Worm (Caenorhabditis elegans) whole organism, young adult: ENCODE data around the gene lem-2.

ENCODE experiments used
- B0261.1 ChIP-seq: sonication (generic microtip); optimal IDR thresholded peaks from 2 replicates; lab custom pipeline; 2016; ENCODE audit warnings: mild to moderate bottlenecking, missing genetic modification characterization, moderate library complexity, missing compliant biosample characterization
- B0336.3 ChIP-seq: fragments of 200-800 bp; sonication (Bioruptor generic); IDR thresholded peaks from 2 replicates; pipeline ENCODE4 v1.3.6; 2022; ENCODE audit warnings: missing genetic modification characterization, missing compliant biosample characterization
- C17E4.6 ChIP-seq: fragments of 200-800 bp; sonication (Bioruptor generic); IDR thresholded peaks from 2 replicates; pipeline ENCODE4 v1.3.6; 2022; ENCODE audit warnings: missing genetic modification reagents, missing genetic modification characterization, missing compliant biosample characterization
- F10E7.11 ChIP-seq: sonication (generic microtip); optimal IDR thresholded peaks from 2 replicates; lab custom pipeline; 2017; ENCODE audit warnings: mild to moderate bottlenecking, missing genetic modification characterization, moderate library complexity, missing compliant biosample characterization
- F22D6.2 ChIP-seq: sonication (generic microtip); optimal IDR thresholded peaks from 2 replicates; lab custom pipeline; 2016; ENCODE audit warnings: mild to moderate bottlenecking, missing genetic modification characterization, missing compliant biosample characterization
- F23B12.7 ChIP-seq: sonication (generic microtip); optimal IDR thresholded peaks from 2 replicates; lab custom pipeline; 2017; ENCODE audit warnings: missing genetic modification characterization, mild to moderate bottlenecking, missing compliant biosample characterization, antibody characterized with exemption, moderate library complexity; ENCODE audit not compliant: insufficient read depth
- F49E8.2 ChIP-seq: sonication (generic microtip); optimal IDR thresholded peaks from 3 replicates; lab custom pipeline; 2017; ENCODE audit warnings: missing genetic modification characterization, mild to moderate bottlenecking, missing compliant biosample characterization, antibody characterized with exemption, moderate library complexity; ENCODE audit not compliant: insufficient read depth
- F55B11.4 ChIP-seq: sonication (generic microtip); optimal IDR thresholded peaks from 2 replicates; lab custom pipeline; 2016; ENCODE audit warnings: missing compliant biosample characterization, missing genetic modification characterization, borderline replicate concordance; ENCODE audit not compliant: insufficient read depth
- F57A8.1 ChIP-seq: fragments of 200-800 bp; sonication (Bioruptor generic); optimal IDR thresholded peaks from 2 replicates; lab custom pipeline; 2018; ENCODE audit warnings: mild to moderate bottlenecking, missing genetic modification characterization, moderate library complexity, missing compliant biosample characterization
- Y53G8AR.9 ChIP-seq: fragments of 200-800 bp; sonication (Bioruptor generic); conservative IDR thresholded peaks from 2 replicates; pipeline ENCODE4 v1.3.6; 2022; ENCODE audit warnings: missing genetic modification reagents, missing genetic modification characterization, missing compliant biosample characterization
- Y56A3A.18 ChIP-seq: fragments of 200-800 bp; sonication (Bioruptor generic); IDR thresholded peaks from 2 replicates; pipeline ENCODE4 v1.3.6; 2022; ENCODE audit warnings: missing genetic modification reagents, missing genetic modification characterization, missing compliant biosample characterization
- ZK185.1 ChIP-seq: sonication (generic microtip); optimal IDR thresholded peaks from 2 replicates; lab custom pipeline; 2016; ENCODE audit warnings: mild to moderate bottlenecking, missing genetic modification characterization, missing compliant biosample characterization; ENCODE audit not compliant: poor library complexity, severe bottlenecking
- athp-1 ChIP-seq: sonication (generic microtip); optimal IDR thresholded peaks from 2 replicates; lab custom pipeline; 2017; ENCODE audit warnings: mild to moderate bottlenecking, missing genetic modification characterization, missing compliant biosample characterization
- ceh-100 ChIP-seq: fragments of 200-800 bp; sonication (Bioruptor generic); IDR thresholded peaks from 2 replicates; pipeline ENCODE4 v1.3.6; 2022; ENCODE audit warnings: missing genetic modification reagents, missing genetic modification characterization, missing compliant biosample characterization
- die-1 ChIP-seq: sonication (generic microtip); optimal IDR thresholded peaks from 2 replicates; lab custom pipeline; 2016; ENCODE audit warnings: missing genotype, mild to moderate bottlenecking, missing genetic modification characterization, missing compliant biosample characterization
- efl-1 ChIP-seq: fragments of 150-350 bp; optimal IDR thresholded peaks from 2 replicates; lab custom pipeline; 2014; ENCODE audit warnings: missing biosample characterization, missing genetic modification reagents, missing genetic modification characterization
- fkh-3 ChIP-seq: sonication (generic microtip); optimal IDR thresholded peaks from 2 replicates; lab custom pipeline; 2016; ENCODE audit warnings: mild to moderate bottlenecking, missing genetic modification characterization, missing compliant biosample characterization
- gei-17 ChIP-seq: fragments of 200-800 bp; sonication (Bioruptor generic); optimal IDR thresholded peaks from 2 replicates; lab custom pipeline; 2018; ENCODE audit warnings: mild to moderate bottlenecking, missing genetic modification characterization, missing compliant biosample characterization
- hmg-1.2 ChIP-seq: fragments of 200-800 bp; sonication (Bioruptor generic); IDR thresholded peaks from 2 replicates; pipeline ENCODE4 v1.3.6; 2022; ENCODE audit warnings: missing genetic modification reagents, missing genetic modification characterization, missing compliant biosample characterization
- hmg-20 ChIP-seq: fragments of 200-800 bp; sonication (Bioruptor generic); IDR thresholded peaks from 2 replicates; pipeline ENCODE4 v1.3.6; 2022; ENCODE audit warnings: missing genetic modification reagents, missing genetic modification characterization, missing compliant biosample characterization
- let-526 ChIP-seq: fragments of 200-800 bp; sonication (Bioruptor generic); IDR thresholded peaks from 2 replicates; pipeline ENCODE4 v1.3.6; 2022; ENCODE audit warnings: missing genetic modification reagents, missing genetic modification characterization, missing compliant biosample characterization
- lin-35 ChIP-seq, 3 experiments: fragments of 150-350 bp in 2 of 3; sonication (generic microtip) in 1 of 3; optimal IDR thresholded peaks; 2 replicates each; lab custom pipeline; 2014 to 2018; ENCODE audit warnings: missing biosample characterization in 3 of 3, missing genetic modification characterization in 3 of 3, missing genetic modification reagents in 3 of 3
- lin-54 ChIP-seq: fragments of 200-800 bp; sonication (Bioruptor generic); optimal IDR thresholded peaks from 2 replicates; lab custom pipeline; 2018; ENCODE audit warnings: mild to moderate bottlenecking, missing genetic modification characterization, missing compliant biosample characterization
- lir-1 ChIP-seq: fragments of 200-800 bp; sonication (Bioruptor generic); conservative IDR thresholded peaks from 2 replicates; pipeline ENCODE4 v1.3.6; 2022; ENCODE audit warnings: missing genetic modification reagents, missing genetic modification characterization, missing compliant biosample characterization
- lsl-1 ChIP-seq: fragments of 200-800 bp; sonication (Bioruptor generic); optimal IDR thresholded peaks from 2 replicates; lab custom pipeline; 2018; ENCODE audit warnings: mild to moderate bottlenecking, missing genetic modification characterization, moderate library complexity, missing compliant biosample characterization
- madf-6 ChIP-seq: fragments of 200-800 bp; sonication (Bioruptor generic); IDR thresholded peaks from 2 replicates; pipeline ENCODE4 v1.3.6; 2022; ENCODE audit warnings: missing genetic modification reagents, missing genetic modification characterization, missing compliant biosample characterization
- madf-8 ChIP-seq: fragments of 200-800 bp; sonication (Bioruptor generic); conservative IDR thresholded peaks from 2 replicates; pipeline ENCODE4 v1.3.6; 2022; ENCODE audit warnings: missing genetic modification reagents, missing genetic modification characterization, missing compliant biosample characterization
- mcd-1 ChIP-seq: fragments of 200-800 bp; sonication (Bioruptor generic); IDR thresholded peaks from 2 replicates; pipeline ENCODE4 v1.3.6; 2022; ENCODE audit warnings: missing genetic modification reagents, missing genetic modification characterization, missing compliant biosample characterization
- mel-28 ChIP-seq: sonication (generic microtip); optimal IDR thresholded peaks from 2 replicates; lab custom pipeline; 2016; ENCODE audit warnings: borderline replicate concordance, mild to moderate bottlenecking, missing genetic modification characterization, missing compliant biosample characterization
- mes-4 ChIP-seq: sonication (generic microtip); optimal IDR thresholded peaks from 2 replicates; lab custom pipeline; 2016; ENCODE audit warnings: missing genotype, missing genetic modification characterization, missing compliant biosample characterization
- nfya-1 ChIP-seq: sonication (generic microtip); optimal IDR thresholded peaks from 2 replicates; lab custom pipeline; 2017; ENCODE audit warnings: antibody characterized with exemption, missing compliant biosample characterization, missing genetic modification characterization, borderline replicate concordance; ENCODE audit not compliant: insufficient read depth
- nfya-2 ChIP-seq: fragments of 200-800 bp; sonication (Bioruptor generic); IDR thresholded peaks from 2 replicates; pipeline ENCODE4 v1.3.6; 2022; ENCODE audit warnings: missing genetic modification reagents, missing genetic modification characterization, missing compliant biosample characterization
- nhr-179 ChIP-seq: sonication (generic microtip); optimal IDR thresholded peaks from 2 replicates; lab custom pipeline; 2016; ENCODE audit warnings: mild to moderate bottlenecking, missing genetic modification characterization, missing compliant biosample characterization
- pbrm-1 ChIP-seq: fragments of 200-800 bp; sonication (Bioruptor generic); IDR thresholded peaks from 2 replicates; pipeline ENCODE4 v1.3.6; 2022; ENCODE audit warnings: missing genetic modification reagents, missing genetic modification characterization, missing compliant biosample characterization
- pha-4 ChIP-seq: fragments of 150-350 bp; sonication (generic microtip); optimal IDR thresholded peaks from 2 replicates; lab custom pipeline; 2014; ENCODE audit warnings: missing biosample characterization, missing genetic modification reagents, missing genetic modification characterization
- sdz-38 ChIP-seq: sonication (generic microtip); optimal IDR thresholded peaks from 2 replicates; lab custom pipeline; 2016; ENCODE audit warnings: missing genotype, missing genetic modification characterization, missing compliant biosample characterization
- snpc-1.1 ChIP-seq: sonication (generic microtip); optimal IDR thresholded peaks from 2 replicates; lab custom pipeline; 2017; ENCODE audit warnings: missing genetic modification characterization, mild to moderate bottlenecking, missing compliant biosample characterization, antibody characterized with exemption, moderate library complexity, missing genotype, missing genetic modification reagents; ENCODE audit not compliant: insufficient read depth
- snpc-3.4 ChIP-seq: sonication (generic microtip); optimal IDR thresholded peaks from 2 replicates; lab custom pipeline; 2017; ENCODE audit warnings: missing genetic modification characterization, mild to moderate bottlenecking, missing compliant biosample characterization, antibody characterized with exemption, moderate library complexity, missing genotype, missing genetic modification reagents
- snpc-4 ChIP-seq, 5 experiments: fragments of 150-350 bp in 1 of 5; sonication (generic microtip) in 4 of 5; optimal IDR thresholded peaks; 2 replicates each; lab custom pipeline; 2014 to 2018; ENCODE audit warnings: missing genetic modification characterization in 5 of 5, missing biosample characterization in 3 of 5, antibody characterized with exemption in 2 of 5, mild to moderate bottlenecking in 2 of 5, missing compliant biosample characterization in 2 of 5, missing genotype in 2 of 5, moderate library complexity in 2 of 5, missing genetic modification reagents in 1 of 5
- tbx-9 ChIP-seq: sonication (generic microtip); optimal IDR thresholded peaks from 2 replicates; lab custom pipeline; 2016; ENCODE audit warnings: borderline replicate concordance, missing genetic modification characterization, inconsistent platforms, missing compliant biosample characterization
- tlf-1 ChIP-seq: fragments of 200-800 bp; sonication (Bioruptor generic); optimal IDR thresholded peaks from 2 replicates; lab custom pipeline; 2018; ENCODE audit warnings: mild to moderate bottlenecking, missing genetic modification characterization, missing compliant biosample characterization
- ztf-18 ChIP-seq: sonication (generic microtip); optimal IDR thresholded peaks from 2 replicates; lab custom pipeline; 2016; ENCODE audit warnings: missing genotype, mild to moderate bottlenecking, missing genetic modification characterization, missing compliant biosample characterization
- ztf-22 ChIP-seq: fragments of 200-800 bp; sonication (Bioruptor generic); optimal IDR thresholded peaks from 2 replicates; lab custom pipeline; 2018; ENCODE audit warnings: mild to moderate bottlenecking, missing genetic modification characterization, moderate library complexity, missing compliant biosample characterization
- ztf-25 ChIP-seq: fragments of 200-800 bp; sonication (Bioruptor generic); IDR thresholded peaks from 2 replicates; pipeline ENCODE4 v1.3.6; 2022; ENCODE audit warnings: missing genetic modification reagents, missing genetic modification characterization, missing compliant biosample characterization
- ztf-26 ChIP-seq: sonication (generic microtip); optimal IDR thresholded peaks from 2 replicates; lab custom pipeline; 2017; ENCODE audit warnings: missing genetic modification characterization, missing compliant biosample characterization
- ztf-3 ChIP-seq: fragments of 200-800 bp; sonication (Bioruptor generic); optimal IDR thresholded peaks from 2 replicates; lab custom pipeline; 2018; ENCODE audit warnings: mild to moderate bottlenecking, missing genetic modification characterization, missing compliant biosample characterization
- ztf-6 ChIP-seq: fragments of 200-800 bp; sonication (Bioruptor generic); IDR thresholded peaks from 2 replicates; pipeline ENCODE4 v1.3.6; 2022; ENCODE audit warnings: missing genetic modification reagents, missing genetic modification characterization, missing compliant biosample characterization

Gene lem-2

DNA sequence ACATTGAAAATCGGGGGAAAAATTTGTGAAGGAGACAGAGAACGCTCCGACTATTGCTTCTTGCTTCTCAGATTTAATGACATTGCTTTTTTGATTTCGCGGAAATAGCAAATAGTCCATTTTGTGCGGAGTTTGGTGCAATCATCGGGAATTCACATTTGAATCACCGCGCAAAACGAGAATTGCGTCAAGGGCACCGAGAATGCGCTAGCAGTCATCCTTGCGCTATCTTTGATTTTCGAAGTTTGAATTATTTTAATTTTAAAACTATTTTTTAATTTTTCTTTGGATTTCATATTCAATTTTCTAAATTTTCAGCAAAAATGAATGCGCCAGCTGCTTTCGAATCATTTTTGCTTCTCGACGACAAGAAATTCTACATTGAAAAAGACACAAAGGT, 3.5 kb upstream of the lem-2 start, which contains the start of gene rpb-11 (continued):
- TF ChIP-seq F49E8.2 (tag; lab: Kevin White, UChicago) (peak; percentile 57), F57A8.1 (GFP tag; lab: Kevin White, UChicago) (no peak), sdz-38 (tag; lab: Kevin White, UChicago) (no peak), C17E4.6 (GFP tag; lab: Robert Waterston, UW) (peak; percentile 83), pbrm-1 (GFP tag; lab: Robert Waterston, UW) (peak; percentile 90; the same call in 1 of the 2 replicates), mcd-1 (GFP tag; lab: Robert Waterston, UW) (peak; percentile 96), mel-28 (no peak), lir-1 (GFP tag; lab: Robert Waterston, UW) (peak; percentile 82), mes-4 (no peak), ztf-6 (GFP tag; lab: Robert Waterston, UW) (no peak), snpc-3.4 (tag; lab: Kevin White, UChicago) (peak; percentile 77), ztf-25 (GFP tag; lab: Robert Waterston, UW) (no peak), efl-1 (GFP tag; lab: Kevin White, UChicago) (peak; percentile 91), nfya-2 (GFP tag; lab: Robert Waterston, UW) (no peak), snpc-1.1 (tag; lab: Kevin White, UChicago) (peak; percentile 70), ztf-18 (tag; lab: Kevin White, UChicago) (peak; percentile 99), ceh-100 (GFP tag; lab: Robert Waterston, UW) (peak; percentile 95), Y56A3A.18 (peak; percentile 91), fkh-3 (tag; lab: Kevin White, UChicago) (no peak), athp-1 (tag; lab: Kevin White, UChicago) (peak; percentile 75), F22D6.2 (peak; percentile 65), ztf-3 (GFP tag; lab: Kevin White, UChicago) (no peak), F55B11.4 (tag; lab: Kevin White, UChicago) (no peak), lin-35 (GFP tag; optimal IDR thresholded peaks at IDR 0.05; lab: Kevin White, UChicago) (peak; percentile 80 to 98 (median 90)), tbx-9 (tag; lab: Kevin White, UChicago) (no peak), B0336.3 (GFP tag; lab: Robert Waterston, UW) (peak; percentile 81), ZK185.1 (tag; lab: Kevin White, UChicago) (peak; percentile 83), madf-8 (GFP tag; lab: Robert Waterston, UW) (peak; percentile 59), B0261.1 (peak; percentile 2), nhr-179 (tag; lab: Kevin White, UChicago) (no peak), F23B12.7 (tag; lab: Kevin White, UChicago) (peak; percentile 82), F10E7.11 (tag; lab: Kevin White, UChicago) (peak; percentile 40), gei-17 (peak; percentile 69), Y53G8AR.9 (GFP tag; lab: Robert Waterston, UW) (peak; percentile 97), die-1 (tag; lab: Kevin White, UChicago) (no peak), ztf-26 (tag; lab: Kevin White, UChicago) (peak; percentile 83), snpc-4 (GFP tag; optimal IDR thresholded peaks at IDR 0.05; lab: Kevin White, UChicago) (no peak), snpc-4 (tag; optimal IDR thresholded peaks at IDR 0.05; lab: Kevin White, UChicago) (peak; percentile 56 to 88 (median 84)), let-526 (0 out of 2 replicates have a peak, but pooled peaks have one; percentile 63), tlf-1 (GFP tag; lab: Kevin White, UChicago) (peak; percentile 91), pha-4 (tag; lab: Kevin White, UChicago) (peak; percentile 48), lsl-1 (GFP tag; lab: Kevin White, UChicago) (peak; percentile 79), hmg-20 (GFP tag; lab: Robert Waterston, UW) (peak; percentile 83; the same call in 1 of the 2 replicates), lin-54 (peak; percentile 99), madf-6 (GFP tag; lab: Robert Waterston, UW) (peak; percentile 91), hmg-1.2 (GFP tag; lab: Robert Waterston, UW) (peak; percentile 72), nfya-1 (tag; lab: Kevin White, UChicago) (no peak), ztf-22 (GFP tag; lab: Kevin White, UChicago) (no peak)
